Fruit fly (Drosophila melanogaster) S2 (cell line): ENCODE data around the gene tal-1A.

Source experiments
- CG8478 ChIP-seq: fragments of >200 bp; optimal IDR thresholded peaks from 2 replicates; lab custom pipeline; 2018
- CTCF ChIP-seq, 2 experiments: fragments of >200 bp; optimal IDR thresholded peaks; 2 replicates each; lab custom pipeline; 2018

Gene tal-1A

dm6 chr3R:13845250-13845699, 32.4 kb downstream of the tal-1A start:
- TF ChIP-seq CTCF (optimal IDR thresholded peaks at IDR 0.05; lab: Kevin White, UChicago) (no peak), CG8478 (no peak)

DNA sequence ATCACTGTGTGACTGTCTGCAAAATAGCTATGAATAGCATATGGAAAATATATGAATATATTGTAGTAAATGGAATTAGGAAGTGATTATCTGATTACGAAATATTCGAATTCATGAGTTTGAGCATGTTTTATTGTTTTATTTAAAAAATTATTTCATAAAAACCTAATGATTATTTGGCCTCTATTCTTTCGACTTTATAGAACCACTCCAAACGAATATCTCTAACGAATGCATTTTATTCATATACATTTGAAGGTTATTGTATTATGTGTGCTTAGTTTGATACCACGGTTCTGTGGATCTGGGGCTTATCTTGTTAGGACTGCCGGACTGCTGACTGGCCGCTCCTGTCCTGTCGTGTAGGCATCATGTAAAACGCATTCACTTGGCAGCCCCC, 33.0 kb downstream of the tal-1A start:
- TF ChIP-seq CTCF (optimal IDR thresholded peaks at IDR 0.05; lab: Kevin White, UChicago): no peak
- no peak for TF ChIP-seq CG8478

dm6 chr3R:13847289-13847688, 34.4 kb downstream of the tal-1A start:
- no peak for TF ChIP-seq CTCF (optimal IDR thresholded peaks at IDR 0.05; lab: Kevin White, UChicago)
- no peak for TF ChIP-seq CG8478

- TF ChIP-seq CTCF (optimal IDR thresholded peaks at IDR 0.05; lab: Kevin White, UChicago) (no peak), CG8478 (no peak)
Measured at dm6 chr3R:13848272-13848671, 35.4 kb downstream of the tal-1A start.

DNA sequence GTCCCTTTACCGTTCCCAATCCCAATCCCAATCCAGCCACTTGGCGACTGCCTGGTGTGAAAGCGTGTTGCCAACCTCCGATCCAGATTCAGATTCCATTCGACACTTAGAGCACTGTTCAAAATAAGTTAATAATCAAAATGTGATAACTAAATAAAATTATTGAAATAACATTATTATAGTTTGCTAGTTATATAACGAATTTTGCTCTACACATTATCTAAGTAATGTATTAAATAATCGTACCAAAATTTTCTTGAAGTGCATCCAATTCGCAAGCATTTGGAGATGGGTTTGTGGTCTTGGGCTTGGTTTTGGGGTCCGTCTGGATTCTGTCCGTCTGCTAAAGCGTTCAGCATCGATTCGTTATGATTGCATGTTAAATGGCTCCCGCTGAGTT, 36.4 kb downstream of the tal-1A start:
- TF ChIP-seq CG8478: no peak
- no peak for TF ChIP-seq CTCF (optimal IDR thresholded peaks at IDR 0.05; lab: Kevin White, UChicago)

dm6 chr3R:13850992-13851391, 38.1 kb downstream of the tal-1A start:
- TF ChIP-seq CTCF (optimal IDR thresholded peaks at IDR 0.05; lab: Kevin White, UChicago) (no peak), CG8478 (no peak)

DNA sequence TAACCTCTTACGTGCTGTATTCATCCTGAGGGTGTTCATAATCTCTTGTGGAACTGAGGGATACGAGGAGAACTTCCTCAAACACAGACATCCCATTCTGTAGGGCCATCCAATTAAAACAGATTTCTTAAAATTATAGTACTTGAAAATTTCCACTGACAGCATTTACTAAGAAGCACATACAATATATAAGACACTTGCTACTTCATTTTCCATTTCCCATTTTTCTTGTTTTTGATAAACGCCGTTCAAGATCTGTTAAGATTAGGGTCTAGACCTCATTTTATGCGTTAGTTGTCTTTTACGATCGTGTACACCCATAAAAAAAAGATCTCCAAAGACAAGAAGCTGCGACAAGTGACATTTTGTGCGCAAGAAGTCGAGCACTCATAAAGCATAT, 42.4 kb downstream of the tal-1A start, which contains the start of gene CG14362:
CG14362 (minus strand) TSS at position 101 of the 400 bp plus-strand sequence.
- TF ChIP-seq CG8478 (no peak), CTCF (optimal IDR thresholded peaks at IDR 0.05; lab: Kevin White, UChicago) (no peak)

DNA sequence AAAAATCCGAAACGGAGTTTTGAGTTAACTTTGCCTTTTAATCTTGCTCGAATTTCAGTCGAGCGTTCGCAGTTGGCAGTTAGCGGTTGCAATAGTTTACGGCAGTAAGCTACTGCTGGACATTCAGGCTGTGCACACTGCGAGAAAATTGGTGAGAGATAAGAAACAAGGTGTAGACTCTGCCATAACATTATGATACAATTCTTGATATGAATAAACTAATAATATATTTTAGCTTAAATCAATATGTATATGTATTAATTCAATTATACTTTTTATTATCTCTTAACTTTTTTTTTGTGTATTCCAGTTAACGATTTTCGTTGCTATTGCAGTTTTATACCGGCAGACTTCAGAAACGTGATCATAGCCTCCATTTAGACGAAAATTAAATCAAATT, 44.4 kb downstream of the tal-1A start:
- TF ChIP-seq CG8478: no peak
- no peak for TF ChIP-seq CTCF (optimal IDR thresholded peaks at IDR 0.05; lab: Kevin White, UChicago)

- TF ChIP-seq CTCF (optimal IDR thresholded peaks at IDR 0.05; lab: Kevin White, UChicago) (no peak), CG8478 (no peak)
Measured at dm6 chr3R:13859242-13859641, 46.3 kb downstream of the tal-1A start.

- TF ChIP-seq CG8478 (no peak), CTCF (optimal IDR thresholded peaks at IDR 0.05; lab: Kevin White, UChicago) (no peak)
Measured at dm6 chr3R:13861805-13862204, 48.9 kb downstream of the tal-1A start.
